Fruit fly (Drosophila melanogaster) whole organism, prepupa: Measurements from ENCODE around the gene Sgs3.

Experiments
- CG10669 ChIP-seq: fragments of 200-800 bp; sonication (Bioruptor generic); optimal IDR thresholded peaks from 3 replicates; lab custom pipeline; 2018; ENCODE audit warnings: missing biosample characterization, mild to moderate bottlenecking, missing genetic modification characterization, moderate library complexity
- CG11762 ChIP-seq: fragments of 200-800 bp; sonication (Bioruptor generic); optimal IDR thresholded peaks from 3 replicates; lab custom pipeline; 2016; ENCODE audit warnings: missing biosample characterization, missing genetic modification characterization; ENCODE audit not compliant: insufficient read depth
- CG11902 ChIP-seq: fragments of 200-800 bp; sonication (Bioruptor generic); optimal IDR thresholded peaks from 3 replicates; lab custom pipeline; 2016; ENCODE audit warnings: missing biosample characterization, missing genetic modification characterization
- CG1621 ChIP-seq: fragments of 200-800 bp; sonication (Bioruptor generic); optimal IDR thresholded peaks from 3 replicates; lab custom pipeline; 2018; ENCODE audit warnings: missing biosample characterization, mild to moderate bottlenecking, missing genetic modification characterization
- CG16779 ChIP-seq: fragments of 200-800 bp; sonication (Bioruptor generic); optimal IDR thresholded peaks from 3 replicates; lab custom pipeline; 2017; ENCODE audit warnings: missing biosample characterization, mild to moderate bottlenecking, missing genetic modification characterization
- CG31627 ChIP-seq: fragments of 200-800 bp; sonication (Bioruptor generic); optimal IDR thresholded peaks from 3 replicates; lab custom pipeline; 2016; ENCODE audit warnings: missing biosample characterization, missing genetic modification characterization
- CG34406 ChIP-seq: fragments of 200-800 bp; sonication (Bioruptor generic); optimal IDR thresholded peaks from 3 replicates; lab custom pipeline; 2016; ENCODE audit warnings: missing biosample characterization, missing genetic modification characterization
- CG3919 ChIP-seq: fragments of 200-800 bp; sonication (Bioruptor generic); optimal IDR thresholded peaks from 3 replicates; lab custom pipeline; 2016; ENCODE audit warnings: missing biosample characterization, missing genetic modification characterization
- CG6163 ChIP-seq: fragments of 200-800 bp; sonication (Bioruptor generic); IDR thresholded peaks from 3 replicates; pipeline ENCODE4 v1.3.6; 2022; ENCODE audit warnings: missing biosample characterization, missing genetic modification characterization
- CG6854 ChIP-seq: fragments of 200-800 bp; sonication (Bioruptor generic); optimal IDR thresholded peaks from 2 replicates; lab custom pipeline; 2017; ENCODE audit warnings: missing biosample characterization, mild to moderate bottlenecking, missing genetic modification characterization
- CG8319 ChIP-seq: fragments of 200-800 bp; sonication (Bioruptor generic); optimal IDR thresholded peaks from 3 replicates; lab custom pipeline; 2016; ENCODE audit warnings: missing biosample characterization, missing genetic modification characterization
- CG8632 ChIP-seq: fragments of 200-800 bp; sonication (Bioruptor generic); optimal IDR thresholded peaks from 3 replicates; lab custom pipeline; 2016; ENCODE audit warnings: missing biosample characterization, missing genetic modification characterization
- CG9139 ChIP-seq: fragments of 200-800 bp; sonication (Bioruptor generic); optimal IDR thresholded peaks from 3 replicates; lab custom pipeline; 2017; ENCODE audit warnings: missing biosample characterization, mild to moderate bottlenecking, missing genetic modification characterization
- Eip75B ChIP-seq: fragments of 200-800 bp; sonication (Bioruptor generic); optimal IDR thresholded peaks from 3 replicates; lab custom pipeline; 2016; ENCODE audit warnings: missing biosample characterization, missing genetic modification characterization
- Eip78C ChIP-seq: fragments of 200-800 bp; sonication (Bioruptor generic); peaks from one replicate; lab custom pipeline; 2016; ENCODE audit warnings: missing biosample characterization, missing genetic modification characterization
- Eip93F ChIP-seq: fragments of 200-800 bp; sonication (Bioruptor generic); optimal IDR thresholded peaks from 2 replicates; lab custom pipeline; 2016; ENCODE audit warnings: missing biosample characterization, mild to moderate bottlenecking, missing genetic modification characterization
- Ets21C ChIP-seq: fragments of 200-800 bp; sonication (Bioruptor generic); optimal IDR thresholded peaks from 3 replicates; lab custom pipeline; 2016; ENCODE audit warnings: missing biosample characterization, missing genetic modification characterization
- Ets96B ChIP-seq: fragments of 200-800 bp; optimal IDR thresholded peaks from 2 replicates; lab custom pipeline; 2019; ENCODE audit warnings: missing biosample characterization, mild to moderate bottlenecking, missing genetic modification characterization, moderate library complexity
- Hr39 ChIP-seq: fragments of 200-800 bp; sonication (Bioruptor generic); optimal IDR thresholded peaks from 2 replicates; lab custom pipeline; 2016; ENCODE audit warnings: missing biosample characterization, missing genetic modification characterization
- Hr4 ChIP-seq: fragments of 200-800 bp; sonication (Bioruptor generic); optimal IDR thresholded peaks from 3 replicates; lab custom pipeline; 2016; ENCODE audit warnings: missing biosample characterization, missing genetic modification characterization
- Met ChIP-seq: fragments of 200-800 bp; sonication (Bioruptor generic); optimal IDR thresholded peaks from 3 replicates; lab custom pipeline; 2016; ENCODE audit warnings: missing biosample characterization, missing genetic modification characterization
- Smox ChIP-seq: fragments of 200-800 bp; sonication (Bioruptor generic); optimal IDR thresholded peaks from 3 replicates; lab custom pipeline; 2016; ENCODE audit warnings: missing biosample characterization, missing genetic modification characterization
- Sox14 ChIP-seq: fragments of 200-800 bp; sonication (Bioruptor generic); optimal IDR thresholded peaks from 3 replicates; lab custom pipeline; 2016; ENCODE audit warnings: missing biosample characterization, missing genetic modification characterization
- Sox15 ChIP-seq: fragments of 200-800 bp; sonication (Bioruptor generic); optimal IDR thresholded peaks from 3 replicates; lab custom pipeline; 2016; ENCODE audit warnings: missing biosample characterization, missing genetic modification characterization
- acj6 ChIP-seq: fragments of 200-800 bp; sonication (Bioruptor generic); optimal IDR thresholded peaks from 3 replicates; lab custom pipeline; 2016; ENCODE audit warnings: missing biosample characterization, missing genetic modification characterization
- cyc ChIP-seq: fragments of 200-800 bp; sonication (Bioruptor generic); optimal IDR thresholded peaks from 3 replicates; lab custom pipeline; 2016; ENCODE audit warnings: missing biosample characterization, missing genetic modification characterization
- eg ChIP-seq: fragments of 200-800 bp; sonication (Bioruptor generic); IDR thresholded peaks from 3 replicates; pipeline ENCODE4 v1.3.6; 2022; ENCODE audit warnings: missing biosample characterization, missing genetic modification characterization
- esn ChIP-seq: fragments of 200-800 bp; sonication (Bioruptor generic); optimal IDR thresholded peaks from 2 replicates; lab custom pipeline; 2016; ENCODE audit warnings: missing biosample characterization, mild to moderate bottlenecking, missing genetic modification characterization, moderate library complexity
- fkh ChIP-seq: fragments of 200-800 bp; sonication (Bioruptor generic); optimal IDR thresholded peaks from 3 replicates; lab custom pipeline; 2017; ENCODE audit warnings: missing biosample characterization, mild to moderate bottlenecking, missing genetic modification characterization, moderate library complexity
- lz ChIP-seq: fragments of 200-800 bp; sonication (Bioruptor generic); optimal IDR thresholded peaks from 3 replicates; lab custom pipeline; 2016; ENCODE audit warnings: missing biosample characterization, missing genetic modification characterization
- pdm3 ChIP-seq: fragments of 200-800 bp; sonication (Bioruptor generic); optimal IDR thresholded peaks from 3 replicates; lab custom pipeline; 2016; ENCODE audit warnings: missing biosample characterization, missing genetic modification characterization
- salr ChIP-seq, 2 experiments: fragments of 200-800 bp; sonication (Bioruptor generic); optimal IDR thresholded peaks; 3 replicates each; lab custom pipeline; 2016 to 2018; ENCODE audit warnings: missing biosample characterization in 2 of 2, missing genetic modification characterization in 2 of 2, mild to moderate bottlenecking in 1 of 2
- spab ChIP-seq: fragments of 200-800 bp; sonication (Bioruptor generic); optimal IDR thresholded peaks from 2 replicates; lab custom pipeline; 2017; ENCODE audit warnings: missing biosample characterization, mild to moderate bottlenecking, missing genetic modification characterization, missing genetic modification reagents
- svp ChIP-seq: fragments of 200-800 bp; sonication (Bioruptor generic); peaks from one replicate; lab custom pipeline; 2016; ENCODE audit warnings: missing biosample characterization, missing genetic modification characterization
- topi ChIP-seq: fragments of 200-800 bp; sonication (Bioruptor generic); optimal IDR thresholded peaks from 3 replicates; lab custom pipeline; 2016; ENCODE audit warnings: missing biosample characterization, missing genetic modification characterization
- vri ChIP-seq: fragments of 200-800 bp; sonication (Bioruptor generic); optimal IDR thresholded peaks from 3 replicates; lab custom pipeline; 2016; ENCODE audit warnings: missing biosample characterization, mild to moderate bottlenecking, missing genetic modification characterization

The Sgs3 gene

dm6 chr3L:11513405-11513804, 1.4 kb downstream of the Sgs3 start, which contains the start of gene CG7512:
CG7512 (plus strand) TSS chr3L:11513705.
- TF ChIP-seq CG11762 (GFP tag; lab: Kevin White, UChicago), result no peak
- TF ChIP-seq CG34406 (GFP tag; lab: Kevin White, UChicago), result no peak
- TF ChIP-seq CG6854, result no peak
- no peak for TF ChIP-seq Sox15 (GFP tag; lab: Kevin White, UChicago)
- TF ChIP-seq, all 60 proteins: peak for 0

dm6 chr3L:11515349-11516079, 3.5 kb downstream of the Sgs3 start:
- TF ChIP-seq Hr39 (GFP tag; lab: Kevin White, UChicago), result peak; percentile 24
- TF ChIP-seq vri, result no peak
- peak; percentile 24 for TF ChIP-seq topi (GFP tag; lab: Kevin White, UChicago)
- no peak for TF ChIP-seq fkh (GFP tag; lab: Kevin White, UChicago)
- TF ChIP-seq CG11902 (GFP tag; lab: Kevin White, UChicago), result no peak
- peak; percentile 50 for TF ChIP-seq Eip78C (GFP tag; lab: Kevin White, UChicago)
- TF ChIP-seq cyc (GFP tag; lab: Kevin White, UChicago), result peak; percentile 12
- 0 out of 3 replicates have a peak, but pooled peaks have one; percentile 13 for TF ChIP-seq CG6163 (GFP tag; lab: Robert Waterston, UW)
- peak; percentile 25 for TF ChIP-seq Met
- TF ChIP-seq CG3919 (GFP tag; lab: Kevin White, UChicago), result peak; percentile 11
- no peak for TF ChIP-seq Hr4 (GFP tag; lab: Kevin White, UChicago)
- no peak for TF ChIP-seq CG8319 (GFP tag; lab: Kevin White, UChicago)
- TF ChIP-seq svp (GFP tag; lab: Kevin White, UChicago), result peak; percentile 31
- no peak for TF ChIP-seq CG1621 (tag; lab: Kevin White, UChicago)
- peak; percentile 16 for TF ChIP-seq CG31627 (GFP tag; lab: Kevin White, UChicago)
- peak; percentile 54 for TF ChIP-seq esn (GFP tag; lab: Kevin White, UChicago)
- peak; percentile 19 for TF ChIP-seq Eip75B (GFP tag; lab: Kevin White, UChicago)
- TF ChIP-seq spab (GFP tag; lab: Kevin White, UChicago), result no peak
- no peak for TF ChIP-seq CG6854
- TF ChIP-seq CG10669 (GFP tag; lab: Kevin White, UChicago), result no peak
- TF ChIP-seq Ets96B (tag; lab: Kevin White, UChicago), result no peak
- TF ChIP-seq CG9139 (GFP tag; lab: Kevin White, UChicago), result no peak
- no peak for TF ChIP-seq Eip93F
- no peak for TF ChIP-seq Sox15 (GFP tag; lab: Kevin White, UChicago)
- TF ChIP-seq eg, result no peak
- TF ChIP-seq lz, result peak; percentile 30
- no peak for TF ChIP-seq acj6 (GFP tag; lab: Kevin White, UChicago)
- no peak for TF ChIP-seq pdm3
- TF ChIP-seq CG16779, result no peak
- no peak for TF ChIP-seq salr (GFP tag; optimal IDR thresholded peaks at IDR 0.05; lab: Kevin White, UChicago)
- no peak for TF ChIP-seq CG8632 (GFP tag; lab: Kevin White, UChicago)
- peak; percentile 17 for TF ChIP-seq Sox14 (GFP tag; lab: Kevin White, UChicago)
- TF ChIP-seq Ets21C (GFP tag; lab: Kevin White, UChicago), result peak; percentile 9
- peak; percentile 31 for TF ChIP-seq Smox
- no peak for TF ChIP-seq CG34406 (GFP tag; lab: Kevin White, UChicago)

dm6 chr3L:11516229-11516628, 4.2 kb downstream of the Sgs3 start:
- TF ChIP-seq Eip75B (GFP tag; lab: Kevin White, UChicago) (no peak), CG6854 (no peak), Hr39 (GFP tag; lab: Kevin White, UChicago) (no peak), acj6 (GFP tag; lab: Kevin White, UChicago) (no peak), Eip93F (no peak)
